Fruit fly (Drosophila melanogaster) whole organism, embryonic: ENCODE results near the gene fit.

Experiments
- CG1024 ChIP-seq: fragments of 200-800 bp; sonication (Bioruptor generic); IDR thresholded peaks from 2 replicates; pipeline ENCODE4 v1.3.6; 2022; ENCODE audit warnings: missing biosample characterization, missing genetic modification characterization
- CG11456 ChIP-seq: fragments of 200-800 bp; sonication (Bioruptor generic); IDR thresholded peaks from 3 replicates; pipeline ENCODE4 v1.3.6; 2022; ENCODE audit warnings: missing biosample characterization, missing genetic modification characterization
- CG11504 ChIP-seq: fragments of 200-800 bp; sonication (Bioruptor generic); optimal IDR thresholded peaks from 3 replicates; lab custom pipeline; 2019; ENCODE audit warnings: missing biosample characterization, mild to moderate bottlenecking, missing genetic modification characterization, moderate library complexity
- CG15269 ChIP-seq: fragments of 200-800 bp; sonication (Bioruptor generic); optimal IDR thresholded peaks from 2 replicates; lab custom pipeline; 2018; ENCODE audit warnings: missing biosample characterization, mild to moderate bottlenecking, missing genetic modification characterization, moderate library complexity
- CG17912 ChIP-seq: fragments of 200-800 bp; sonication (Bioruptor generic); optimal IDR thresholded peaks from 2 replicates; lab custom pipeline; 2018; ENCODE audit warnings: missing biosample characterization, mild to moderate bottlenecking, missing genetic modification characterization
- CG3281 ChIP-seq: fragments of 200-800 bp; sonication (Bioruptor generic); optimal IDR thresholded peaks from 3 replicates; lab custom pipeline; 2017; ENCODE audit warnings: missing biosample characterization, mild to moderate bottlenecking, missing genetic modification characterization
- CG34376 ChIP-seq: fragments of 200-800 bp; sonication (Bioruptor generic); optimal IDR thresholded peaks from 2 replicates; lab custom pipeline; 2018; ENCODE audit warnings: missing biosample characterization, mild to moderate bottlenecking, missing genetic modification characterization
- CG4328 ChIP-seq: fragments of 200-800 bp; sonication (Bioruptor generic); optimal IDR thresholded peaks from 3 replicates; lab custom pipeline; 2017; ENCODE audit warnings: missing biosample characterization, missing genetic modification reagents, missing genetic modification characterization
- CG4404 ChIP-seq: fragments of 200-800 bp; sonication (Bioruptor generic); IDR thresholded peaks from 2 replicates; pipeline ENCODE4 v1.3.6; 2022; ENCODE audit warnings: missing biosample characterization, missing genetic modification characterization
- CG4707 ChIP-seq: fragments of 200-800 bp; sonication (Bioruptor generic); optimal IDR thresholded peaks from 2 replicates; lab custom pipeline; 2018; ENCODE audit warnings: missing biosample characterization, mild to moderate bottlenecking, missing genetic modification characterization, moderate library complexity
- CG6791 ChIP-seq: fragments of 200-800 bp; sonication (Bioruptor generic); IDR thresholded peaks from 3 replicates; pipeline ENCODE4 v1.3.6; 2022; ENCODE audit warnings: missing biosample characterization, missing genetic modification characterization; ENCODE audit not compliant: partially characterized antibody
- CG7839 ChIP-seq: fragments of 200-800 bp; sonication (Bioruptor generic); optimal IDR thresholded peaks from 3 replicates; lab custom pipeline; 2018; ENCODE audit warnings: missing biosample characterization, mild to moderate bottlenecking, missing genetic modification characterization, moderate library complexity
- CG7963 ChIP-seq: fragments of 200-800 bp; sonication (Bioruptor generic); IDR thresholded peaks from 3 replicates; pipeline ENCODE4 v1.3.6; 2022; ENCODE audit warnings: missing biosample characterization, missing genetic modification characterization; ENCODE audit not compliant: partially characterized antibody
- CG8359 ChIP-seq: fragments of 200-800 bp; sonication (Bioruptor generic); optimal IDR thresholded peaks from 2 replicates; lab custom pipeline; 2017; ENCODE audit warnings: missing biosample characterization, mild to moderate bottlenecking, missing genetic modification characterization, borderline replicate concordance
- CG9797 ChIP-seq: fragments of 200-800 bp; sonication (Bioruptor generic); optimal IDR thresholded peaks from 3 replicates; lab custom pipeline; 2018; ENCODE audit warnings: missing biosample characterization, mild to moderate bottlenecking, missing genetic modification characterization
- Camta ChIP-seq: fragments of 200-800 bp; sonication (Bioruptor generic); optimal IDR thresholded peaks from 2 replicates; lab custom pipeline; 2016; ENCODE audit warnings: missing biosample characterization, missing genetic modification characterization
- Dad ChIP-seq: fragments of 200-800 bp; sonication (Bioruptor generic); optimal IDR thresholded peaks from 3 replicates; lab custom pipeline; 2016; ENCODE audit warnings: missing biosample characterization, missing genetic modification characterization
- Deaf1 ChIP-seq: fragments of 200-800 bp; optimal IDR thresholded peaks from 3 replicates; lab custom pipeline; 2019; ENCODE audit warnings: missing biosample characterization, mild to moderate bottlenecking, missing genetic modification characterization, moderate library complexity
- Dfd ChIP-seq, 2 experiments: fragments of >200 bp; optimal IDR thresholded peaks; 2 replicates each; lab custom pipeline; 2017; ENCODE audit warnings: missing biosample characterization in 2 of 2, missing genetic modification characterization in 2 of 2
- E2f1 ChIP-seq: fragments of 200-800 bp; sonication (Bioruptor generic); IDR thresholded peaks from 2 replicates; pipeline ENCODE4 v1.3.6; 2022; ENCODE audit warnings: missing biosample characterization, missing genetic modification characterization
- GATAe ChIP-seq: fragments of 200-800 bp; sonication (Bioruptor generic); conservative IDR thresholded peaks from 2 replicates; pipeline ENCODE4 v1.3.6; 2022; ENCODE audit warnings: missing biosample characterization, missing genetic modification characterization
- Hey ChIP-seq: fragments of 200-800 bp; sonication (Bioruptor generic); optimal IDR thresholded peaks from 3 replicates; lab custom pipeline; 2018; ENCODE audit warnings: missing biosample characterization, mild to moderate bottlenecking, missing genetic modification characterization
- Hr51 ChIP-seq, 2 experiments: fragments of 200-800 bp; sonication (Bioruptor generic); optimal IDR thresholded peaks; 2 replicates in 1 of 2; 3 replicates in 1 of 2; lab custom pipeline; 2016 to 2018; ENCODE audit warnings: missing biosample characterization in 2 of 2, missing genetic modification characterization in 2 of 2, mild to moderate bottlenecking in 1 of 2, moderate library complexity in 1 of 2
- Mes4 ChIP-seq: fragments of 200-800 bp; sonication (Bioruptor generic); optimal IDR thresholded peaks from 2 replicates; lab custom pipeline; 2016; ENCODE audit warnings: missing biosample characterization, missing genetic modification characterization
- NFAT ChIP-seq: fragments of 200-800 bp; sonication (Bioruptor generic); IDR thresholded peaks from 2 replicates; pipeline ENCODE4 v1.3.6; 2022; ENCODE audit warnings: missing biosample characterization, missing genetic modification characterization
- Oli ChIP-seq: fragments of 200-800 bp; sonication (Bioruptor generic); optimal IDR thresholded peaks from 2 replicates; lab custom pipeline; 2018; ENCODE audit warnings: missing biosample characterization, mild to moderate bottlenecking, missing genetic modification characterization, moderate library complexity
- Ptx1 ChIP-seq: fragments of 200-800 bp; sonication (Bioruptor generic); IDR thresholded peaks from 2 replicates; pipeline ENCODE4 v1.3.6; 2022; ENCODE audit warnings: missing biosample characterization, missing genetic modification characterization
- Rfx ChIP-seq: fragments of 200-800 bp; sonication (Bioruptor generic); IDR thresholded peaks from 2 replicates; pipeline ENCODE4 v1.3.6; 2022; ENCODE audit warnings: missing biosample characterization, missing genetic modification characterization
- Sox102F ChIP-seq: fragments of 200-800 bp; sonication (Bioruptor generic); optimal IDR thresholded peaks from 2 replicates; lab custom pipeline; 2018; ENCODE audit warnings: missing biosample characterization, mild to moderate bottlenecking, missing genetic modification characterization, moderate library complexity
- abd-A ChIP-seq: fragments of 200-800 bp; sonication (Bioruptor generic); optimal IDR thresholded peaks from 3 replicates; lab custom pipeline; 2019; ENCODE audit warnings: missing biosample characterization, mild to moderate bottlenecking, missing genetic modification characterization, moderate library complexity
- ase ChIP-seq: fragments of 200-800 bp; sonication (Bioruptor generic); IDR thresholded peaks from 3 replicates; pipeline ENCODE4 v1.3.6; 2022; ENCODE audit warnings: missing biosample characterization, missing genetic modification characterization
- br ChIP-seq: fragments of >200 bp; optimal IDR thresholded peaks from 2 replicates; lab custom pipeline; 2017
- disco-r ChIP-seq: fragments of 200-800 bp; sonication (Bioruptor generic); optimal IDR thresholded peaks from 2 replicates; lab custom pipeline; 2016; ENCODE audit warnings: missing biosample characterization, missing genetic modification characterization
- fru ChIP-seq: fragments of >200 bp; optimal IDR thresholded peaks from 2 replicates; lab custom pipeline; 2017
- gce ChIP-seq: fragments of 200-800 bp; sonication (Bioruptor generic); IDR thresholded peaks from 3 replicates; pipeline ENCODE4 v1.3.6; 2022; ENCODE audit warnings: missing biosample characterization, missing genetic modification characterization
- gem ChIP-seq: fragments of 200-800 bp; sonication (Bioruptor generic); optimal IDR thresholded peaks from 2 replicates; lab custom pipeline; 2019; ENCODE audit warnings: missing biosample characterization, mild to moderate bottlenecking, missing genetic modification characterization, moderate library complexity
- her ChIP-seq: fragments of 200-800 bp; sonication (Bioruptor generic); optimal IDR thresholded peaks from 2 replicates; lab custom pipeline; 2016; ENCODE audit warnings: missing biosample characterization, missing genetic modification characterization
- mld ChIP-seq: fragments of 200-800 bp; sonication (Bioruptor generic); IDR thresholded peaks from 3 replicates; pipeline ENCODE4 v1.3.6; 2022; ENCODE audit warnings: missing biosample characterization, missing genetic modification characterization; ENCODE audit not compliant: partially characterized antibody
- nerfin-2 ChIP-seq: fragments of 200-800 bp; sonication (Bioruptor generic); IDR thresholded peaks from 2 replicates; pipeline ENCODE4 v1.3.6; 2022; ENCODE audit warnings: missing biosample characterization, missing genetic modification characterization; ENCODE audit not compliant: partially characterized antibody
- nmo ChIP-seq: fragments of 200-800 bp; sonication (Bioruptor generic); optimal IDR thresholded peaks from 2 replicates; lab custom pipeline; 2018; ENCODE audit warnings: missing biosample characterization, mild to moderate bottlenecking, missing genetic modification characterization, moderate library complexity
- otp ChIP-seq: fragments of 200-800 bp; sonication (Bioruptor generic); IDR thresholded peaks from 3 replicates; pipeline ENCODE4, ENCODE4 v1.3.6; 2022; ENCODE audit warnings: missing biosample characterization, missing genetic modification characterization
- row ChIP-seq: fragments of 200-800 bp; sonication (Bioruptor generic); IDR thresholded peaks from 3 replicates; pipeline ENCODE4 v1.3.6; 2022; ENCODE audit warnings: missing biosample characterization, missing genetic modification characterization
- tup ChIP-seq: fragments of 200-800 bp; sonication (Bioruptor generic); optimal IDR thresholded peaks from 2 replicates; lab custom pipeline; 2016; ENCODE audit warnings: missing biosample characterization, mild to moderate bottlenecking, missing genetic modification characterization, moderate library complexity
- unc-4 ChIP-seq: fragments of 200-800 bp; sonication (Bioruptor generic); IDR thresholded peaks from 2 replicates; pipeline ENCODE4 v1.3.6; 2022; ENCODE audit warnings: missing biosample characterization, missing genetic modification characterization; ENCODE audit not compliant: partially characterized antibody
- wdn ChIP-seq: fragments of 200-800 bp; sonication (Bioruptor generic); IDR thresholded peaks from 2 replicates; pipeline ENCODE4 v1.3.6; 2022; ENCODE audit warnings: missing biosample characterization, missing genetic modification characterization
- z ChIP-seq: fragments of 200-800 bp; sonication (Bioruptor generic); IDR thresholded peaks from 3 replicates; pipeline ENCODE4 v1.3.6; 2022; ENCODE audit warnings: missing biosample characterization, missing genetic modification characterization
- zen2 ChIP-seq: fragments of 200-800 bp; sonication (Bioruptor generic); IDR thresholded peaks from 3 replicates; pipeline ENCODE4 v1.3.6; 2022; ENCODE audit warnings: missing biosample characterization, missing genetic modification characterization; ENCODE audit not compliant: partially characterized antibody
- zf30C ChIP-seq: fragments of 200-800 bp; sonication (Bioruptor generic); optimal IDR thresholded peaks from 3 replicates; lab custom pipeline; 2018; ENCODE audit warnings: missing biosample characterization, mild to moderate bottlenecking, missing genetic modification characterization

The fit gene

dm6 chr3R:21931346-21931745 is 47.1 kb upstream of the fit start (continued):
- peak; percentile 32 for TF ChIP-seq CG15269 (tag; lab: Kevin White, UChicago)
- TF ChIP-seq fru (lab: Kevin White, UChicago): no peak
- no peak for TF ChIP-seq Hey (tag; lab: Kevin White, UChicago)
- peak; percentile 34 for TF ChIP-seq Oli (tag; lab: Kevin White, UChicago)
- no peak for TF ChIP-seq br (lab: Kevin White, UChicago)
- no peak for TF ChIP-seq Dfd (GFP tag; optimal IDR thresholded peaks at IDR 0.05; lab: Kevin White, UChicago)
- TF ChIP-seq CG6791 (GFP tag; lab: Robert Waterston, UW): no peak
- no peak for TF ChIP-seq Mes4 (GFP tag; lab: Kevin White, UChicago)
- TF ChIP-seq gce: no peak
- TF ChIP-seq Dad (GFP tag; lab: Kevin White, UChicago): no peak
- TF ChIP-seq GATAe (GFP tag; lab: Robert Waterston, UW): no peak
- peak; percentile 28 for TF ChIP-seq gem (tag; lab: Kevin White, UChicago)
- TF ChIP-seq CG11504 (tag; lab: Kevin White, UChicago): peak; percentile 53
- no peak for TF ChIP-seq Deaf1 (tag; lab: Kevin White, UChicago)
- peak in 1 of 2 experiments; percentile 64 for TF ChIP-seq Hr51 (GFP tag; optimal IDR thresholded peaks at IDR 0.05; lab: Kevin White, UChicago)
- TF ChIP-seq CG17912 (GFP tag; lab: Kevin White, UChicago): no peak
- peak; percentile 38 for TF ChIP-seq Sox102F (GFP tag; lab: Kevin White, UChicago)
- no peak for TF ChIP-seq CG7963
- no peak for TF ChIP-seq nerfin-2
- TF ChIP-seq Ptx1 (GFP tag; lab: Robert Waterston, UW): peak; percentile 40; the same call in 1 of the 2 replicates
- no peak for TF ChIP-seq ase
- TF ChIP-seq disco-r (GFP tag; lab: Kevin White, UChicago): no peak
- TF ChIP-seq CG11456 (GFP tag; lab: Robert Waterston, UW): no peak
- TF ChIP-seq CG3281: no peak
- no peak for TF ChIP-seq CG4404
- TF ChIP-seq unc-4 (GFP tag; lab: Robert Waterston, UW): no peak
- TF ChIP-seq nmo (GFP tag; lab: Kevin White, UChicago): no peak
- no peak for TF ChIP-seq row (GFP tag; lab: Robert Waterston, UW)
- no peak for TF ChIP-seq CG34376 (GFP tag; lab: Kevin White, UChicago)
- TF ChIP-seq, all 482 proteins: peak for 13

- TF ChIP-seq z (GFP tag; lab: Robert Waterston, UW): peak; percentile 94
- no peak for TF ChIP-seq her (GFP tag; lab: Kevin White, UChicago)
Measured at dm6 chr3R:21928214-21928613, 44.0 kb upstream of the fit start.

- TF ChIP-seq CG8359 (GFP tag; lab: Kevin White, UChicago) (no peak), wdn (GFP tag; lab: Robert Waterston, UW) (no peak), zen2 (GFP tag; lab: Robert Waterston, UW) (no peak), CG4328 (GFP tag; lab: Kevin White, UChicago) (no peak), CG7839 (tag; lab: Kevin White, UChicago) (no peak), CG9797 (GFP tag; lab: Kevin White, UChicago) (no peak), Rfx (no peak), CG4707 (no peak), E2f1 (GFP tag; lab: Robert Waterston, UW) (no peak), nerfin-2 (no peak), CG1024 (GFP tag; lab: Robert Waterston, UW) (no peak), mld (GFP tag; lab: Robert Waterston, UW) (no peak), tup (GFP tag; lab: Kevin White, UChicago) (no peak), abd-A (tag; lab: Kevin White, UChicago) (no peak), otp (no peak), Camta (GFP tag; lab: Kevin White, UChicago) (no peak), Ptx1 (GFP tag; lab: Robert Waterston, UW) (no peak), zf30C (GFP tag; lab: Kevin White, UChicago) (no peak), NFAT (no peak), Oli (tag; lab: Kevin White, UChicago) (no peak)
Measured at dm6 chr3R:21923742-21924141, 39.5 kb upstream of the fit start.
